Worm (Caenorhabditis elegans): ENCODE measurements around the gene D2096.11.
A peak's percentile ranks its signal among the peaks of the same experiment; 100 is the strongest.

D2096.11 gene

ce11 chrIV:8379683-8380082 lies 14.3 kb downstream of the D2096.11 start, which contains the start of gene praf-3:
Gene praf-3 (plus strand): TSS chrIV:8379983.
- no peak for TF ChIP-seq aly-2 (tag; optimal IDR thresholded peaks at IDR 0.05)
- TF ChIP-seq snpc-1.2 (GFP tag; IDR thresholded peaks at IDR 0.05), result no peak
- TF ChIP-seq skn-1 (tag; optimal IDR thresholded peaks at IDR 0.05), result no peak
- TF ChIP-seq nhr-48 (tag; optimal IDR thresholded peaks at IDR 0.05), result no peak
- TF ChIP-seq F10B5.3 (tag; optimal IDR thresholded peaks at IDR 0.05), result no peak
- no peak for TF ChIP-seq nhr-111 (GFP tag; optimal IDR thresholded peaks at IDR 0.05)
- TF ChIP-seq ztf-11 (tag; optimal IDR thresholded peaks at IDR 0.05), result no peak
- TF ChIP-seq fos-1 (tag; optimal IDR thresholded peaks at IDR 0.05), result no peak
- no peak for TF ChIP-seq ceh-32 (tag; optimal IDR thresholded peaks at IDR 0.05; ENCODE audit: poor library complexity)
- TF ChIP-seq R02D3.7 (tag; optimal IDR thresholded peaks at IDR 0.05), result no peak
- no peak for TF ChIP-seq nhr-6 (tag; optimal IDR thresholded peaks at IDR 0.05)
- no peak for TF ChIP-seq nhr-42 (GFP tag; IDR thresholded peaks at IDR 0.05)
- no peak for TF ChIP-seq F26F4.8 (GFP tag; conservative IDR thresholded peaks at IDR 0.05)
- TF ChIP-seq mdt-29 (GFP tag; IDR thresholded peaks at IDR 0.05), result no peak
- no peak for TF ChIP-seq daf-19 (GFP tag; conservative IDR thresholded peaks at IDR 0.05)
- no peak for TF ChIP-seq ztf-7 (tag; optimal IDR thresholded peaks at IDR 0.05)
- no peak for TF ChIP-seq pha-4 (GFP tag; IDR thresholded peaks at IDR 0.05)
- TF ChIP-seq pha-4 (tag; optimal IDR thresholded peaks at IDR 0.05), result no peak
- TF ChIP-seq lin-29 (GFP tag; IDR thresholded peaks at IDR 0.05), result no peak
- no peak for TF ChIP-seq gei-8 (GFP tag; optimal IDR thresholded peaks at IDR 0.05)
- TF ChIP-seq egl-27 (tag; optimal IDR thresholded peaks at IDR 0.05), result no peak

- TF ChIP-seq zip-2 (tag; optimal IDR thresholded peaks at IDR 0.05) (no peak), zag-1 (tag; optimal IDR thresholded peaks at IDR 0.05) (no peak), T26A8.4 (GFP tag; IDR thresholded peaks at IDR 0.05) (peak; percentile 23; the same call in 1 of the 2 replicates), tag-97 (GFP tag; IDR thresholded peaks at IDR 0.05) (no peak), fos-1 (tag; optimal IDR thresholded peaks at IDR 0.05) (no peak), unc-62 (GFP tag; optimal IDR thresholded peaks at IDR 0.05 in 1 of 2) (peak in 1 of 2 experiments; percentile 20), unc-62 (tag; optimal IDR thresholded peaks at IDR 0.05) (no peak), mdl-1 (tag; optimal IDR thresholded peaks at IDR 0.05) (peak in 1 of 2 experiments; percentile 12), lin-38 (GFP tag; IDR thresholded peaks at IDR 0.05) (peak; percentile 58), dpl-1 (GFP tag; optimal IDR thresholded peaks at IDR 0.05) (peak; percentile 67), saeg-2 (GFP tag; IDR thresholded peaks at IDR 0.05) (no peak), daf-16 (GFP tag; optimal IDR thresholded peaks at IDR 0.05) (no peak), daf-16 (tag; optimal IDR thresholded peaks at IDR 0.05) (peak; percentile 87), ceh-82 (tag; optimal IDR thresholded peaks at IDR 0.05) (no peak), daf-8 (GFP tag; IDR thresholded peaks at IDR 0.05) (no peak), gei-8 (GFP tag; optimal IDR thresholded peaks at IDR 0.05) (no peak), ces-1 (GFP tag; optimal IDR thresholded peaks at IDR 0.05) (no peak), lin-13 (GFP tag; optimal IDR thresholded peaks at IDR 0.05) (peak; percentile 84), F10B5.3 (tag; optimal IDR thresholded peaks at IDR 0.05) (no peak), ceh-62 (tag; optimal IDR thresholded peaks at IDR 0.05) (no peak), php-3 (GFP tag; IDR thresholded peaks at IDR 0.05) (no peak), ctbp-1 (GFP tag; IDR thresholded peaks at IDR 0.05) (no peak), F49E8.2 (tag; optimal IDR thresholded peaks at IDR 0.05; ENCODE audit: borderline replicate concordance) (no peak), mep-1 (tag; optimal IDR thresholded peaks at IDR 0.05) (peak; percentile 87), ceh-28 (tag; optimal IDR thresholded peaks at IDR 0.05) (no peak), ceh-44 (GFP tag; IDR thresholded peaks at IDR 0.05) (no peak), nhr-48 (tag; optimal IDR thresholded peaks at IDR 0.05) (no peak), lim-7 (GFP tag; IDR thresholded peaks at IDR 0.05) (no peak), egl-43 (GFP tag; IDR thresholded peaks at IDR 0.05) (no peak), dmd-8 (GFP tag; IDR thresholded peaks at IDR 0.05) (no peak), nhr-42 (GFP tag; IDR thresholded peaks at IDR 0.05) (no peak), zfp-3 (GFP tag; conservative IDR thresholded peaks at IDR 0.05) (no peak), mes-2 (tag; optimal IDR thresholded peaks at IDR 0.05; ENCODE audit: poor library complexity, severe bottlenecking) (no peak), nhr-102 (tag; optimal IDR thresholded peaks at IDR 0.05) (no peak), F44E2.7 (GFP tag; IDR thresholded peaks at IDR 0.05) (no peak), unc-130 (GFP tag; optimal IDR thresholded peaks at IDR 0.05) (peak; percentile 35), D1046.2 (GFP tag; IDR thresholded peaks at IDR 0.05) (no peak)
These were observed 14.7 kb downstream of the D2096.11 start, which contains the start of gene nap-1 for ce11 chrIV:8379278-8379677. Gene nap-1 (minus strand): TSS chrIV:8379319.
